Fruit fly (Drosophila melanogaster) S2 (cell line): ENCODE measurements around the gene CG31673.

Experiments used
- CG8478 ChIP-seq: fragments of >200 bp; optimal IDR thresholded peaks from 2 replicates; lab custom pipeline; 2018
- CTCF ChIP-seq, 2 experiments: fragments of >200 bp; optimal IDR thresholded peaks; 2 replicates each; lab custom pipeline; 2018

- no peak for TF ChIP-seq CTCF (optimal IDR thresholded peaks at IDR 0.05; lab: Kevin White, UChicago)
- no peak for TF ChIP-seq CG8478 (lab: Kevin White, UChicago)
Measured at dm6 chr2L:20805624-20806339, 23.6 kb upstream of the CG31673 start.
